Fruit fly (Drosophila melanogaster): ENCODE results near the gene CG13895.

The CG13895 gene

dm6 chr3L:711839-712553 is 4.0 kb upstream of the CG13895 start, which contains the start of gene CG13896 (continued):
- TF ChIP-seq Elba2 (GFP tag; optimal IDR thresholded peaks at IDR 0.05) (peak; percentile 55), dysf (GFP tag; IDR thresholded peaks at IDR 0.05) (peak; percentile 87), Hmx (GFP tag; optimal IDR thresholded peaks at IDR 0.05) (peak; percentile 50), CG6689 (GFP tag; IDR thresholded peaks at IDR 0.05) (peak; percentile 58), CG4282 (GFP tag; optimal IDR thresholded peaks at IDR 0.05) (peak; percentile 83), CG7556 (GFP tag; optimal IDR thresholded peaks at IDR 0.05) (peak; percentile 85), CkIIα-i1 (GFP tag; IDR thresholded peaks at IDR 0.05) (peak; percentile 36; the same call in 1 of the 2 replicates), CG15073 (GFP tag; optimal IDR thresholded peaks at IDR 0.05) (peak; percentile 72), Xrp1 (GFP tag; IDR thresholded peaks at IDR 0.05) (peak; percentile 79), CG12391 (tag; optimal IDR thresholded peaks at IDR 0.05) (peak; percentile 82), ash1 (GFP tag; optimal IDR thresholded peaks at IDR 0.05) (peak; percentile 92), CG8089 (GFP tag; optimal IDR thresholded peaks at IDR 0.05) (peak; percentile 95), Poxn (GFP tag; IDR thresholded peaks at IDR 0.05) (0 out of 2 replicates have a peak, but pooled peaks have one; percentile 28), CG10274 (GFP tag; optimal IDR thresholded peaks at IDR 0.05) (peak; percentile 53), pnt (GFP tag; optimal IDR thresholded peaks at IDR 0.05) (peak; percentile 91), Six4 (GFP tag; optimal IDR thresholded peaks at IDR 0.05) (peak; percentile 67), ssp (GFP tag; IDR thresholded peaks at IDR 0.05) (peak; percentile 81), CG8944 (GFP tag; optimal IDR thresholded peaks at IDR 0.05) (peak; percentile 91), CrebB (tag; optimal IDR thresholded peaks at IDR 0.05) (peak; percentile 56), CG18262 (tag; optimal IDR thresholded peaks at IDR 0.05) (peak; percentile 85), Gsc (GFP tag; IDR thresholded peaks at IDR 0.05) (no peak; the same call in 1 of the 2 replicates), chinmo (GFP tag; IDR thresholded peaks at IDR 0.05; ENCODE audit: partially characterized antibody) (no peak), Dll (GFP tag; IDR thresholded peaks at IDR 0.05; ENCODE audit: partially characterized antibody) (peak; percentile 91), trem (tag; optimal IDR thresholded peaks at IDR 0.05) (peak; percentile 72), twi (tag; optimal IDR thresholded peaks at IDR 0.05) (peak; percentile 54), tx (GFP tag; optimal IDR thresholded peaks at IDR 0.05) (peak; percentile 81), sna (GFP tag; IDR thresholded peaks at IDR 0.05; ENCODE audit: partially characterized antibody) (peak; percentile 81), Ptx1 (GFP tag; IDR thresholded peaks at IDR 0.05) (peak; percentile 91), grn (GFP tag; optimal IDR thresholded peaks at IDR 0.05) (peak; percentile 63), unpg (GFP tag; optimal IDR thresholded peaks at IDR 0.05) (peak; percentile 88), CG17361 (GFP tag; IDR thresholded peaks at IDR 0.05) (peak; percentile 82), chm (GFP tag; IDR thresholded peaks at IDR 0.05) (peak; percentile 86), Atf-2 (GFP tag; optimal IDR thresholded peaks at IDR 0.05) (peak; percentile 88), CG2678 (tag; optimal IDR thresholded peaks at IDR 0.05) (peak; percentile 73), Eip74EF (GFP tag; optimal IDR thresholded peaks at IDR 0.05) (peak in 1 of 2 experiments; percentile 71), Hmr (GFP tag; optimal IDR thresholded peaks at IDR 0.05) (peak; percentile 92), CG11504 (tag; optimal IDR thresholded peaks at IDR 0.05) (peak; percentile 84), phol (tag; optimal IDR thresholded peaks at IDR 0.05) (peak; percentile 76), CG7786 (GFP tag; optimal IDR thresholded peaks at IDR 0.05) (peak; percentile 85), CG11695 (GFP tag; IDR thresholded peaks at IDR 0.05) (peak; percentile 76; the same call in 2 of the 3 replicates), CG16863 (GFP tag; optimal IDR thresholded peaks at IDR 0.05) (peak; percentile 90), mirr (GFP tag; optimal IDR thresholded peaks at IDR 0.05) (peak; percentile 80), CG7963 (GFP tag; IDR thresholded peaks at IDR 0.05; ENCODE audit: partially characterized antibody) (no peak), cas (GFP tag; IDR thresholded peaks at IDR 0.05) (peak; percentile 40), Dfd (GFP tag; optimal IDR thresholded peaks at IDR 0.05) (no peak), emc (GFP tag; optimal IDR thresholded peaks at IDR 0.05) (peak; percentile 82), CG15269 (tag; optimal IDR thresholded peaks at IDR 0.05) (peak; percentile 76), Drgx (GFP tag; IDR thresholded peaks at IDR 0.05) (peak; percentile 57; the same call in 1 of the 2 replicates), Stat92E (GFP tag; optimal IDR thresholded peaks at IDR 0.05) (peak in 1 of 3 experiments; percentile 86)

Data from whole organism, embryonic.